Worm (Caenorhabditis elegans) whole organism, L4 larva: Measurements from ENCODE around the gene dct-15.
A peak's percentile ranks its signal among the peaks of the same experiment; 100 is the strongest.

Source experiments
- F26F4.8 ChIP-seq: fragments of 200-800 bp; sonication (Bioruptor generic); conservative IDR thresholded peaks from 2 replicates; pipeline ENCODE4 v1.3.6; 2022; ENCODE audit warnings: missing genetic modification characterization, missing compliant biosample characterization
- R02D3.7 ChIP-seq: fragments of 150-350 bp; sonication (generic microtip); optimal IDR thresholded peaks from 3 replicates; lab custom pipeline; 2014; ENCODE audit warnings: missing biosample characterization, missing genetic modification characterization
- T26A8.4 ChIP-seq: fragments of 200-800 bp; sonication (Bioruptor generic); IDR thresholded peaks from 2 replicates; pipeline ENCODE4 v1.3.6; 2022; ENCODE audit warnings: missing genetic modification characterization, missing compliant biosample characterization
- Y105C5A.15 ChIP-seq: fragments of 200-800 bp; sonication (Bioruptor generic); IDR thresholded peaks from 2 replicates; pipeline ENCODE4 v1.3.6; 2022; ENCODE audit warnings: missing genetic modification characterization, missing compliant biosample characterization
- Y48G9A.11 ChIP-seq: fragments of 200-800 bp; sonication (Bioruptor generic); IDR thresholded peaks from 2 replicates; pipeline ENCODE4 v1.3.6; 2022; ENCODE audit warnings: missing genetic modification reagents, missing genetic modification characterization, missing compliant biosample characterization
- Y5F2A.4 ChIP-seq: fragments of 200-800 bp; sonication (Bioruptor generic); optimal IDR thresholded peaks from 2 replicates; lab custom pipeline; 2018; ENCODE audit warnings: mild to moderate bottlenecking, missing genetic modification characterization, missing compliant biosample characterization
- Y75B8A.6 ChIP-seq: fragments of 200-800 bp; sonication (Bioruptor generic); IDR thresholded peaks from 2 replicates; pipeline ENCODE4 v1.3.6; 2022; ENCODE audit warnings: missing genetic modification reagents, missing genetic modification characterization, missing compliant biosample characterization
- aha-1 ChIP-seq: fragments of 150-350 bp; peaks from one replicate; lab custom pipeline; 2014; ENCODE audit warnings: missing biosample characterization, missing genetic modification characterization
- ama-1 ChIP-seq: fragments of 150-350 bp; optimal IDR thresholded peaks from 2 replicates; lab custom pipeline; 2014; ENCODE audit warnings: inconsistent platforms, mixed read lengths
- arid-1 ChIP-seq: fragments of 200-800 bp; sonication (Bioruptor generic); conservative IDR thresholded peaks from 2 replicates; pipeline ENCODE4 v1.3.6; 2022; ENCODE audit warnings: missing genetic modification reagents, missing genetic modification characterization, missing compliant biosample characterization
- ceh-20 ChIP-seq: fragments of 200-800 bp; sonication (Bioruptor generic); IDR thresholded peaks from 2 replicates; pipeline ENCODE4 v1.3.6; 2022; ENCODE audit warnings: missing genetic modification reagents, missing genetic modification characterization, missing compliant biosample characterization
- ceh-28 ChIP-seq: fragments of 150-350 bp; optimal IDR thresholded peaks from 2 replicates; lab custom pipeline; 2014; ENCODE audit warnings: missing biosample characterization, missing genetic modification reagents, missing genetic modification characterization
- ces-1 ChIP-seq: fragments of 150-350 bp; sonication (generic microtip); optimal IDR thresholded peaks from 4 replicates; lab custom pipeline; 2014; ENCODE audit warnings: missing biosample characterization, missing genetic modification reagents, missing genetic modification characterization
- dmd-6 ChIP-seq: fragments of 200-800 bp; sonication (Bioruptor generic); IDR thresholded peaks from 2 replicates; pipeline ENCODE4 v1.3.6; 2022; ENCODE audit warnings: missing genetic modification reagents, missing genetic modification characterization, missing compliant biosample characterization
- dmd-9 ChIP-seq: fragments of 200-800 bp; sonication (Bioruptor generic); IDR thresholded peaks from 2 replicates; pipeline ENCODE4 v1.3.6; 2022; ENCODE audit warnings: missing genetic modification reagents, missing genetic modification characterization, missing compliant biosample characterization
- dpl-1 ChIP-seq: fragments of 150-350 bp; optimal IDR thresholded peaks from 2 replicates; lab custom pipeline; 2014; ENCODE audit warnings: missing biosample characterization, missing genetic modification reagents, missing genetic modification characterization
- dve-1 ChIP-seq: sonication (generic microtip); optimal IDR thresholded peaks from 2 replicates; lab custom pipeline; 2017; ENCODE audit warnings: antibody characterized with exemption, mild to moderate bottlenecking, missing genetic modification characterization, missing compliant biosample characterization; ENCODE audit not compliant: insufficient read depth
- egl-27 ChIP-seq: sonication (generic microtip); optimal IDR thresholded peaks from 3 replicates; lab custom pipeline; 2017; ENCODE audit warnings: missing biosample characterization, missing genetic modification reagents, missing genetic modification characterization
- hif-1 ChIP-seq, 2 experiments: sonication (generic microtip); optimal IDR thresholded peaks; 2 replicates each; lab custom pipeline; 2016 to 2017; ENCODE audit warnings: missing compliant biosample characterization in 2 of 2, missing genetic modification characterization in 2 of 2, missing genetic modification reagents in 2 of 2, missing genotype in 2 of 2, mild to moderate bottlenecking in 1 of 2
- hlh-30 ChIP-seq: sonication (generic microtip); optimal IDR thresholded peaks from 2 replicates; lab custom pipeline; 2017; ENCODE audit warnings: antibody characterized with exemption, mild to moderate bottlenecking, missing genetic modification characterization, missing compliant biosample characterization; ENCODE audit not compliant: insufficient read depth
- lim-7 ChIP-seq: fragments of 200-800 bp; sonication (Bioruptor generic); IDR thresholded peaks from 2 replicates; pipeline ENCODE4 v1.3.6; 2022; ENCODE audit warnings: missing genetic modification characterization, missing compliant biosample characterization
- lin-15B ChIP-seq: fragments of 150-350 bp; sonication (generic microtip); optimal IDR thresholded peaks from 3 replicates; lab custom pipeline; 2014; ENCODE audit warnings: missing biosample characterization, missing genetic modification characterization
- lin-38 ChIP-seq: fragments of 200-800 bp; sonication (Bioruptor generic); IDR thresholded peaks from 2 replicates; pipeline ENCODE4 v1.3.6; 2022; ENCODE audit warnings: missing genetic modification reagents, missing genetic modification characterization, missing compliant biosample characterization
- lsy-2 ChIP-seq, 2 experiments: fragments of 150-350 bp in 1 of 2; sonication (generic microtip) in 1 of 2; optimal IDR thresholded peaks; 2 replicates each; lab custom pipeline; 2014 to 2017; ENCODE audit warnings: missing biosample characterization in 2 of 2, missing genetic modification characterization in 2 of 2
- madf-5 ChIP-seq, 2 experiments: fragments of 200-800 bp; sonication (Bioruptor generic); IDR thresholded peaks; 2 replicates each; pipeline ENCODE4 v1.3.6; 2022; ENCODE audit warnings: missing compliant biosample characterization in 2 of 2, missing genetic modification characterization in 2 of 2
- mdt-29 ChIP-seq: fragments of 200-800 bp; sonication (Bioruptor generic); IDR thresholded peaks from 2 replicates; pipeline ENCODE4 v1.3.6; 2022; ENCODE audit warnings: missing genetic modification reagents, missing genetic modification characterization, missing compliant biosample characterization
- mes-2 ChIP-seq: sonication (generic microtip); optimal IDR thresholded peaks from 2 replicates; lab custom pipeline; 2016; ENCODE audit warnings: missing genotype, mild to moderate bottlenecking, missing genetic modification characterization, missing compliant biosample characterization; ENCODE audit not compliant: poor library complexity, severe bottlenecking
- mxl-2 ChIP-seq: fragments of 200-800 bp; sonication (Bioruptor generic); conservative IDR thresholded peaks from 2 replicates; pipeline ENCODE4 v1.3.6; 2022; ENCODE audit warnings: missing genetic modification reagents, missing genetic modification characterization, missing compliant biosample characterization
- nhr-10 ChIP-seq: fragments of 150-350 bp; optimal IDR thresholded peaks from 2 replicates; lab custom pipeline; 2014; ENCODE audit warnings: missing biosample characterization, missing genetic modification characterization
- nhr-102 ChIP-seq: sonication (generic microtip); optimal IDR thresholded peaks from 2 replicates; lab custom pipeline; 2016; ENCODE audit warnings: mild to moderate bottlenecking, missing genetic modification characterization, moderate library complexity, missing compliant biosample characterization
- nhr-41 ChIP-seq: fragments of 200-800 bp; sonication (Bioruptor generic); IDR thresholded peaks from 2 replicates; pipeline ENCODE4 v1.3.6; 2022; ENCODE audit warnings: missing genetic modification reagents, missing genetic modification characterization, missing compliant biosample characterization
- nhr-48 ChIP-seq: sonication (generic microtip); optimal IDR thresholded peaks from 2 replicates; lab custom pipeline; 2016; ENCODE audit warnings: mild to moderate bottlenecking, missing genetic modification characterization, missing compliant biosample characterization
- nhr-6 ChIP-seq: fragments of 150-350 bp; optimal IDR thresholded peaks from 2 replicates; lab custom pipeline; 2014; ENCODE audit warnings: missing biosample characterization, missing genetic modification characterization
- php-3 ChIP-seq: fragments of 200-800 bp; sonication (Bioruptor generic); IDR thresholded peaks from 2 replicates; pipeline ENCODE4 v1.3.6; 2022; ENCODE audit warnings: missing genetic modification reagents, missing genetic modification characterization, missing compliant biosample characterization
- pqm-1 ChIP-seq: sonication (generic microtip); optimal IDR thresholded peaks from 2 replicates; lab custom pipeline; 2017; ENCODE audit warnings: missing biosample characterization, missing genetic modification characterization
- saeg-2 ChIP-seq: fragments of 200-800 bp; sonication (Bioruptor generic); IDR thresholded peaks from 2 replicates; pipeline ENCODE4 v1.3.6; 2022; ENCODE audit warnings: missing genetic modification reagents, missing genetic modification characterization, missing compliant biosample characterization
- sdz-12 ChIP-seq: fragments of 200-800 bp; sonication (Bioruptor generic); optimal IDR thresholded peaks from 2 replicates; lab custom pipeline; 2018; ENCODE audit warnings: mild to moderate bottlenecking, missing genetic modification characterization, missing compliant biosample characterization
- set-16 ChIP-seq: fragments of 200-800 bp; sonication (Bioruptor generic); IDR thresholded peaks from 2 replicates; pipeline ENCODE4 v1.3.6; 2022; ENCODE audit warnings: missing genetic modification reagents, missing genetic modification characterization, missing compliant biosample characterization
- snpc-4 ChIP-seq: fragments of 150-350 bp; optimal IDR thresholded peaks from 2 replicates; lab custom pipeline; 2014; ENCODE audit warnings: missing biosample characterization, missing genetic modification characterization
- spr-1 ChIP-seq: sonication (generic microtip); optimal IDR thresholded peaks from 2 replicates; lab custom pipeline; 2016; ENCODE audit warnings: mild to moderate bottlenecking, missing genetic modification characterization, missing compliant biosample characterization
- unc-62 ChIP-seq, 3 experiments: fragments of 150-350 bp in 1 of 3; sonication (generic microtip); optimal IDR thresholded peaks in 2 of 3; peaks in 1 of 3; 1 replicate in 1 of 3; 2 replicates in 2 of 3; lab custom pipeline; 2014 to 2017; ENCODE audit warnings: missing biosample characterization in 3 of 3, missing genetic modification characterization in 3 of 3, missing genetic modification reagents in 3 of 3, missing genotype in 1 of 3

Gene dct-15

DNA sequence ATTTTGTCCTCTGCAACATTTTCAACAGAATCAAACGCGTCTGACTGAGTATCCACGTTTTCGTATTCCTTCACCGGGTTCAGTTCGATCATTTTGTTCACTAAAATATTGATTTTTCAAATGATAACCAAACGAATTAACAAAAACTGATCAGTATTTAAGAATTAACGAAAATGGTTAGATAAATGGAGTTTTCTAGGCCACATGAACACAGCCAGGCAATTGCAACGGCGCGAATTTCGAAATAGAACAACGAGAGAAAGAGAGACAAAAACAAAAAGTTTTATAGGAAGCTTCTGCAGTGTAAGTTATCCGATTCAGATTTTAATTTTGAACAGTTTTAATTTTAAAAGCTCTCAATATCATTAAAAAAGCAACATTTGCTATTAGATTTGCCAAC, 33.0 kb downstream of the dct-15 start, which contains the start of gene sna-2:
Gene sna-2, minus strand, starts transcription at position 100 of the 400 bp plus-strand sequence.
- TF ChIP-seq mdt-29 (GFP tag; lab: Robert Waterston, UW), result no peak
- TF ChIP-seq snpc-4 (tag; lab: Kevin White, UChicago), result no peak
- TF ChIP-seq nhr-6 (tag; lab: Kevin White, UChicago), result peak; percentile 44
- TF ChIP-seq spr-1 (tag; lab: Kevin White, UChicago), result no peak
- peak; percentile 92 for TF ChIP-seq dpl-1 (GFP tag; lab: Kevin White, UChicago)
- no peak for TF ChIP-seq ceh-28 (tag; lab: Kevin White, UChicago)
- peak in 1 of 2 experiments; percentile 57 for TF ChIP-seq hif-1 (tag; optimal IDR thresholded peaks at IDR 0.05; lab: Kevin White, UChicago)
- no peak for TF ChIP-seq lsy-2 (tag; optimal IDR thresholded peaks at IDR 0.05; lab: Kevin White, UChicago)
- no peak for TF ChIP-seq lin-15B
- peak; percentile 93 for TF ChIP-seq mes-2 (tag; lab: Kevin White, UChicago)
- TF ChIP-seq R02D3.7 (tag; lab: Kevin White, UChicago), result no peak
- no peak for TF ChIP-seq ceh-20 (GFP tag; lab: Robert Waterston, UW)
- no peak for TF ChIP-seq Y5F2A.4 (GFP tag; lab: Kevin White, UChicago)
- no peak for TF ChIP-seq nhr-102 (tag; lab: Kevin White, UChicago)
- TF ChIP-seq saeg-2 (GFP tag; lab: Robert Waterston, UW), result no peak
- no peak for TF ChIP-seq aha-1 (tag; lab: Kevin White, UChicago)
- TF ChIP-seq set-16 (GFP tag; lab: Robert Waterston, UW), result no peak
- no peak for TF ChIP-seq ama-1
- no peak for TF ChIP-seq php-3
- TF ChIP-seq, all 104 proteins: peak for 4

DNA sequence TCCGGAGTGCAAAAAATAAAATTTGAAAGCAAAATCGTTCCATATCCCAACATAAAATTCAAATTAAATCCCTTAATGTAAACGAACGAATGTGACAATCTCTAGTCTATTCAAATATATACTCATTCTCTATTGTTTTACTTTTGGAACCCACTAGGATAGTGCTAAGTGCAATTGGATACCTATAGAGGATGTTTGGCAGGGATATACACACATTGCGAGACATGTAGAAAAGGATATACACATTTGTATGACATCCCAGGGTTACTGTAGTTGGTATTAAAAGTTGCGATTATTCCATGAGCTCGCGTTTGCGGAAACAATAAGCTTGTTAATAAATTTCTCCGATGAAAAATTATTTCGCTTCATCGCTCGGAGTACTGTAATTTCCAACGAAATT, 37.1 kb downstream of the dct-15 start:
- no peak for TF ChIP-seq Y48G9A.11 (GFP tag; lab: Robert Waterston, UW)
- TF ChIP-seq madf-5 (GFP tag; IDR thresholded peaks at IDR 0.05; lab: Robert Waterston, UW), result no peak
- TF ChIP-seq unc-62 (GFP tag; optimal IDR thresholded peaks at IDR 0.05 in 1 of 2; lab: Kevin White, UChicago), result no peak
- no peak for TF ChIP-seq unc-62 (tag; optimal IDR thresholded peaks at IDR 0.05; lab: Kevin White, UChicago)
- TF ChIP-seq lin-38, result no peak

DNA sequence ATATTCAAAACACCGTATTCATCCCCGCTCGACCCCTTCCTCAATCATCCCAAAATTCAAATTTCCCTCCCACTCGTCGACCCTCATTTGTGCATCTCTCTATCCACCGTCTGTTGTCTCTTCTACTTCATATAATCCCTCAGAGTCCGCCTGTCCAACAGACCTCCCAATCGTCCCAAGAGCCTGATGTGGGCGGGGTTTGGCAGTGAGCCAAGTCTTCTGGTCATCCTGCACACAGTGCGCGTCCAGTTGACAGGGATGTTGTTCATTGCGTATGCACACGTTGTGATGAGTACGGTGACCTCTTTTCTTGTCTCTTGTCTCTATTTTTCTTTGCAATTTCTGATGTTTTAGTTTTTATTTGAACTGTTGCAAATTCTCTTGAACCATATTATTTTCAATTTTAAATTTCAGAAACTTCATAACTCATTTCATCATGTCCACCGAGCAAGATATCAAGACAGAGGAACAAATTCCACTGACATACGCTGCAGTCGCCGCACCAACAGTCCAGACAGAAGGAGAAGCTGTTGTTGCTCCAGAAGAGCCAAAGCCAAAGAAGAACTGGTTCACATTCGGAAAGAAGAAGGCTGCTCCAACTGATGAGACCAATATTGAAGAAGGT, 38.3 kb downstream of the dct-15 start, which contains the start of gene cav-1:
Gene cav-1, plus strand, starts transcription at position 415 of the 625 bp plus-strand sequence.
- TF ChIP-seq egl-27 (tag; lab: Kevin White, UChicago) (no peak), arid-1 (GFP tag; lab: Robert Waterston, UW) (no peak), F26F4.8 (no peak), hif-1 (tag; optimal IDR thresholded peaks at IDR 0.05; lab: Kevin White, UChicago) (no peak), Y48G9A.11 (GFP tag; lab: Robert Waterston, UW) (no peak), sdz-12 (GFP tag; lab: Kevin White, UChicago) (no peak), pqm-1 (no peak), dve-1 (no peak), nhr-41 (GFP tag; lab: Robert Waterston, UW) (no peak), dmd-9 (GFP tag; lab: Robert Waterston, UW) (no peak)

DNA sequence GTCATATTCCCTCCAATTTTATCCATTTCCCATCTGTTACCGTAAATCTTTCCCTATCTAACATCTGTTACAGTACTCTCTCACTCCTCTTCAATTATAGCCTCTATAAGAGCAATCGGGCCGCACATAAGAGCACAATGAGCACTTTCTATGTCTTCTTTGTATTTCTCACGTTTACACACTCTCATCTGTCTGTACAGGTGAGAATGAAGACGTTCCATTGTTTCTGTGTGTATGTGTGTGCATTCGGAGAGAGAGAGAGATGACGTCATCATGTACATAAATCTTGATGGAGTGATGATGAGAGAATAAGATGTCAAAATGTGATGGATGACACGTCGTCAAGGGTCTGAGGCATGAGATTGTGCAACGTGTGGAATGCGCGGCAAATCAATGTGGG, 39.7 kb downstream of the dct-15 start:
- no peak for TF ChIP-seq Y75B8A.6 (GFP tag; lab: Robert Waterston, UW)
- TF ChIP-seq nhr-10 (tag; lab: Kevin White, UChicago), result no peak
- no peak for TF ChIP-seq nhr-48 (tag; lab: Kevin White, UChicago)
- no peak for TF ChIP-seq mxl-2 (GFP tag; lab: Robert Waterston, UW)
- TF ChIP-seq dmd-6 (GFP tag; lab: Robert Waterston, UW), result no peak
- TF ChIP-seq hlh-30, result no peak
- TF ChIP-seq Y105C5A.15 (GFP tag; lab: Robert Waterston, UW), result no peak
- TF ChIP-seq T26A8.4 (GFP tag; lab: Robert Waterston, UW), result no peak
- TF ChIP-seq ces-1, result no peak
- no peak for TF ChIP-seq lim-7
